Fruit fly (Drosophila melanogaster) whole organism, pupa: ENCODE measurements around the gene slam.

ENCODE experiments used
- CG12605 ChIP-seq: fragments of 200-800 bp; sonication (Bioruptor generic); IDR thresholded peaks from 2 replicates; pipeline ENCODE4 v1.3.6; 2022; ENCODE audit warnings: missing biosample characterization, missing genetic modification characterization
- CG14655 ChIP-seq: fragments of 200-800 bp; sonication (Bioruptor generic); optimal IDR thresholded peaks from 3 replicates; lab custom pipeline; 2017; ENCODE audit warnings: mild to moderate bottlenecking, missing biosample characterization, missing genetic modification reagents, missing genetic modification characterization
- CG15710 ChIP-seq: fragments of 200-800 bp; sonication (Bioruptor generic); optimal IDR thresholded peaks from 2 replicates; lab custom pipeline; 2018; ENCODE audit warnings: missing biosample characterization, mild to moderate bottlenecking, missing genetic modification characterization, moderate library complexity
- CG17806 ChIP-seq: fragments of 200-800 bp; sonication (Bioruptor generic); optimal IDR thresholded peaks from 2 replicates; lab custom pipeline; 2018; ENCODE audit warnings: missing biosample characterization, mild to moderate bottlenecking, missing genetic modification characterization, moderate library complexity
- CG32121 ChIP-seq: fragments of 200-800 bp; sonication (Bioruptor generic); IDR thresholded peaks from 2 replicates; pipeline ENCODE4 v1.3.6; 2022; ENCODE audit warnings: missing biosample characterization, missing genetic modification characterization
- CG8301 ChIP-seq: fragments of 200-800 bp; sonication (Bioruptor generic); optimal IDR thresholded peaks from 2 replicates; lab custom pipeline; 2018; ENCODE audit warnings: missing biosample characterization, mild to moderate bottlenecking, missing genetic modification characterization
- Snoo ChIP-seq: fragments of 200-800 bp; sonication (Bioruptor generic); optimal IDR thresholded peaks from 3 replicates; lab custom pipeline; 2017; ENCODE audit warnings: missing biosample characterization, mild to moderate bottlenecking, missing genetic modification characterization, inconsistent platforms
- rn ChIP-seq: fragments of 200-800 bp; sonication (Bioruptor generic); IDR thresholded peaks from 2 replicates; pipeline ENCODE4 v1.3.6; 2022; ENCODE audit warnings: missing biosample characterization, missing genetic modification characterization

DNA sequence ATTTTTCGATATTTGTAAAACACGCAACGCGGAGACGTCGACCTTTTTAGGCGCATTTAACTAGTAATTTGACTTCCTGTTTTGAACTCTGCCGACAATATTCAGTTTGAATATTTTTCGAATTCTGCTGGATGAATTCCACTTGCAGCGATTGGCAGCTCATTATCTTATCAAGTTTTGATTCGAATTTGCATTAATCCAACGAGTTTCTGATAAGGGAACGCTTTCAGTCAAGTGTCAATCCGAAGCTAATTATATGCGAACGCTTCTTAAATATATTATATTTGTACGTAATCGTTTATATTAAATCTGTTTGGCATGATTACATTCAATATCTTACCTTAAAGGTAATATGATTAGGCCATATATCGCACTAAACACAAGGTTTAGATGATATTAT, 23.9 kb upstream of the slam start, which contains the start of gene CG9497:
- TF ChIP-seq CG12605: no peak
- TF ChIP-seq CG32121: no peak
- no peak for TF ChIP-seq Snoo (tag; lab: Kevin White, UChicago)
- no peak for TF ChIP-seq rn (GFP tag; lab: Robert Waterston, UW)
- no peak for TF ChIP-seq CG15710 (tag; lab: Kevin White, UChicago)
- TF ChIP-seq CG8301: no peak
- TF ChIP-seq CG14655 (GFP tag; lab: Kevin White, UChicago): no peak
- TF ChIP-seq CG17806: no peak
